Worm (Caenorhabditis elegans) whole organism, late embryonic: ENCODE measurements around the gene K06H6.1.

Source experiments
- F13H6.1 ChIP-seq: sonication (generic microtip); optimal IDR thresholded peaks from 2 replicates; lab custom pipeline; 2016; ENCODE audit warnings: missing genetic modification characterization, missing compliant biosample characterization
- ama-1 ChIP-seq: fragments of 150-350 bp; optimal IDR thresholded peaks from 2 replicates; lab custom pipeline; 2014
- ets-4 ChIP-seq: sonication (generic microtip); optimal IDR thresholded peaks from 2 replicates; lab custom pipeline; 2016; ENCODE audit warnings: missing genetic modification characterization, missing compliant biosample characterization
- fkh-10 ChIP-seq: fragments of 150-350 bp; optimal IDR thresholded peaks from 2 replicates; lab custom pipeline; 2014; ENCODE audit warnings: missing biosample characterization, missing genetic modification reagents, missing genetic modification characterization
- nhr-11 ChIP-seq: fragments of 150-350 bp; optimal IDR thresholded peaks from 2 replicates; lab custom pipeline; 2014; ENCODE audit warnings: missing biosample characterization, missing genetic modification characterization

- TF ChIP-seq F13H6.1 (tag; lab: Kevin White, UChicago) (no peak), ama-1 (lab: Kevin White, UChicago) (no peak), nhr-11 (tag; lab: Kevin White, UChicago) (no peak), fkh-10 (GFP tag; lab: Kevin White, UChicago) (no peak), ets-4 (tag; lab: Kevin White, UChicago) (no peak)
Observed at ce11 chrV:597823-598222, 9.9 kb downstream of the K06H6.1 start.
